Fruit fly (Drosophila melanogaster) S2 (cell line): Measurements from ENCODE around the gene fliI.

Experiments used
- CG8478 ChIP-seq: fragments of >200 bp; optimal IDR thresholded peaks from 2 replicates; lab custom pipeline; 2018
- CTCF ChIP-seq, 2 experiments: fragments of >200 bp; optimal IDR thresholded peaks; 2 replicates each; lab custom pipeline; 2018

DNA sequence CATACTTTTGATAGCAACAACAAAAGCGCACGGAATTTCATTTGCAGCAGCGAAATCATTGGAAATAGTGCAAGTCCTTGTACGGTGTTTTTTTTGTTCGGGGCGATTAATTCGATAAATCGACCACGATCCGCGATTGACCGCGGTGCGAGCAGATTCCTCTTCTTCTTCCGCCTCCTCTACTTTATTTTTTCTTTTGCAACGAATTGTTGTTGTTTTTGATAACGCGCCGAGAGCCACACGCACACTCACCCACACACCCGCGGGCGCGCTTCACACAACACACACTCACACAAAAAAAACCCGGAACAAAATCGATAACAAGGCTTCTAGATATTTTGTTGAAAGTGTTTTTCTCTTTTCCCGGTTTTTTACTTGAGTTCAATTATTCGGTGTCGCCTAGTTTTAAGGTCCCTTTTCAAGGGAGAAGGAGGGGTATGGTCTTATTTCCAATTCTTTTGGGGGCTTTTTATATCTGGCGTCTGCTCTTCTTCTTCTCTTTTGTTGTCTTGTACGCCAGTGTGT, 16.3 kb upstream of the fliI start:
- TF ChIP-seq CTCF (optimal IDR thresholded peaks at IDR 0.05; lab: Kevin White, UChicago) = no peak
- TF ChIP-seq CG8478 (lab: Kevin White, UChicago) = no peak
